Worm (Caenorhabditis elegans): ENCODE results near the gene glr-7.

- no peak for TF ChIP-seq snpc-4 (tag; optimal IDR thresholded peaks at IDR 0.05)
- peak; percentile 10 for TF ChIP-seq nhr-90 (tag; optimal IDR thresholded peaks at IDR 0.05; ENCODE audit: poor library complexity)
- TF ChIP-seq nhr-28 (tag; optimal IDR thresholded peaks at IDR 0.05), result no peak
- no peak for TF ChIP-seq C16A3.4 (tag; optimal IDR thresholded peaks at IDR 0.05)
- TF ChIP-seq skn-1 (tag; optimal IDR thresholded peaks at IDR 0.05), result no peak
- no peak for TF ChIP-seq unc-62 (GFP tag; optimal IDR thresholded peaks at IDR 0.05)
Observed at ce11 chrX:2372134-2372533, 47.5 kb downstream of the glr-7 start.

Data from whole organism, L1 larva.